Worm (Caenorhabditis elegans) whole organism, midembryonic: Measurements from ENCODE around the gene mltn-10.

Experiments
- flt-1 ChIP-seq: fragments of 200-800 bp; sonication (Bioruptor generic); IDR thresholded peaks from 2 replicates; pipeline ENCODE4 v1.3.6; 2022; ENCODE audit warnings: missing genetic modification characterization, missing compliant biosample characterization
- med-1 ChIP-seq: sonication (generic microtip); optimal IDR thresholded peaks from 2 replicates; lab custom pipeline; 2017; ENCODE audit warnings: missing genetic modification characterization, mild to moderate bottlenecking, missing compliant biosample characterization, antibody characterized with exemption, missing genetic modification reagents; ENCODE audit not compliant: insufficient read depth

DNA sequence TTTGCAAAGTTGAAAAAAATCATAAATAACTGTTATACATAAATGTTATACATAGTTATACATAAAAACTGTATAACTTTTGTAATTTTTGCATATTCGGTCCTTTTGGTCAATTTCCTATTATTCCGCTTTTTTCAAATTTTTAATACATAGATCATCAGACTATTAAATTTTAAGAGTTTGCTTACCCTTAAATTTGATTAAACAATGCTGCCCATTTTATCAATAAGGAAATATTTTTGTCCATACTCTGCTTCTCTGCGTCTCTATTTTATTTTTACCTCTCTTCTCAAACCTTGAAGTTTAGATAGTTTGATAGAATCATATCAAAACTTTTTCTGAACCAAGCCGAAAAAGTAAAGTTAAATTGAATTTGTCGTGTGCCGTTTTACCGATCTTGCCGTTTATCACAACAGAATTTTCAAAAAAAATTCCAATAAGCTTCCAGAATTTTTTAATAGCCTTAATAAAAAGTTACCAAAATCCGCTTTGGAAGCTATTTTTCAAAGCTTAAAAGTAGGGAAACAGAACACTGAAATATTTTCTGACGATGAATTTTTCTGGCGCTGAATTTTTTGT, 23.5 kb upstream of the mltn-10 start:
- TF ChIP-seq med-1 (GFP tag; lab: Kevin White, UChicago) (no peak), flt-1 (no peak)
